Worm (Caenorhabditis elegans) whole organism, young adult: ENCODE results near the gene T22F3.10.

Experiments
- B0019.2 ChIP-seq: fragments of 200-800 bp; sonication (Bioruptor generic); conservative IDR thresholded peaks from 2 replicates; pipeline ENCODE4 v1.3.6; 2022; ENCODE audit warnings: missing genetic modification reagents, missing genetic modification characterization, missing compliant biosample characterization
- C06A6.2 ChIP-seq: fragments of 200-800 bp; sonication (Bioruptor generic); conservative IDR thresholded peaks from 2 replicates; pipeline ENCODE4 v1.3.6; 2022; ENCODE audit warnings: missing genetic modification characterization, missing compliant biosample characterization
- C17E4.6 ChIP-seq: fragments of 200-800 bp; sonication (Bioruptor generic); IDR thresholded peaks from 2 replicates; pipeline ENCODE4 v1.3.6; 2022; ENCODE audit warnings: missing genetic modification reagents, missing genetic modification characterization, missing compliant biosample characterization
- F10E7.11 ChIP-seq: sonication (generic microtip); optimal IDR thresholded peaks from 2 replicates; lab custom pipeline; 2017; ENCODE audit warnings: mild to moderate bottlenecking, missing genetic modification characterization, moderate library complexity, missing compliant biosample characterization
- F23B12.7 ChIP-seq: sonication (generic microtip); optimal IDR thresholded peaks from 2 replicates; lab custom pipeline; 2017; ENCODE audit warnings: missing genetic modification characterization, mild to moderate bottlenecking, missing compliant biosample characterization, antibody characterized with exemption, moderate library complexity; ENCODE audit not compliant: insufficient read depth
- F49E8.2 ChIP-seq: sonication (generic microtip); optimal IDR thresholded peaks from 3 replicates; lab custom pipeline; 2017; ENCODE audit warnings: missing genetic modification characterization, mild to moderate bottlenecking, missing compliant biosample characterization, antibody characterized with exemption, moderate library complexity; ENCODE audit not compliant: insufficient read depth
- K11D2.4 ChIP-seq: fragments of 200-800 bp; sonication (Bioruptor generic); IDR thresholded peaks from 2 replicates; pipeline ENCODE4 v1.3.6; 2022; ENCODE audit warnings: missing genetic modification reagents, missing genetic modification characterization, missing compliant biosample characterization
- K12H6.12 ChIP-seq: fragments of 200-800 bp; sonication (Bioruptor generic); optimal IDR thresholded peaks from 2 replicates; lab custom pipeline; 2018; ENCODE audit warnings: mild to moderate bottlenecking, missing genetic modification characterization, missing compliant biosample characterization
- T07F8.4 ChIP-seq: sonication (generic microtip); optimal IDR thresholded peaks from 2 replicates; lab custom pipeline; 2016; ENCODE audit warnings: mild to moderate bottlenecking, missing genetic modification characterization, moderate library complexity, missing compliant biosample characterization
- ZK185.1 ChIP-seq: sonication (generic microtip); optimal IDR thresholded peaks from 2 replicates; lab custom pipeline; 2016; ENCODE audit warnings: mild to moderate bottlenecking, missing genetic modification characterization, missing compliant biosample characterization; ENCODE audit not compliant: poor library complexity, severe bottlenecking
- aptf-3 ChIP-seq: fragments of 200-800 bp; sonication (Bioruptor generic); IDR thresholded peaks from 2 replicates; pipeline ENCODE4 v1.3.6; 2022; ENCODE audit warnings: missing genetic modification characterization, missing compliant biosample characterization
- atf-7 ChIP-seq: sonication (generic microtip); optimal IDR thresholded peaks from 2 replicates; lab custom pipeline; 2017; ENCODE audit warnings: mild to moderate bottlenecking, missing genetic modification characterization, missing compliant biosample characterization
- bed-2 ChIP-seq: fragments of 200-800 bp; sonication (Bioruptor generic); IDR thresholded peaks from 2 replicates; pipeline ENCODE4 v1.3.6; 2022; ENCODE audit warnings: missing genetic modification reagents, missing genetic modification characterization, missing compliant biosample characterization
- ceh-100 ChIP-seq: fragments of 200-800 bp; sonication (Bioruptor generic); IDR thresholded peaks from 2 replicates; pipeline ENCODE4 v1.3.6; 2022; ENCODE audit warnings: missing genetic modification reagents, missing genetic modification characterization, missing compliant biosample characterization
- ceh-40 ChIP-seq: fragments of 200-800 bp; sonication (Bioruptor generic); IDR thresholded peaks from 2 replicates; pipeline ENCODE4 v1.3.6; 2022; ENCODE audit warnings: missing genetic modification characterization, missing compliant biosample characterization
- ceh-91 ChIP-seq: fragments of 200-800 bp; sonication (Bioruptor generic); IDR thresholded peaks from 2 replicates; pipeline ENCODE4 v1.3.6; 2022; ENCODE audit warnings: missing genetic modification reagents, missing genetic modification characterization, missing compliant biosample characterization
- die-1 ChIP-seq: sonication (generic microtip); optimal IDR thresholded peaks from 2 replicates; lab custom pipeline; 2016; ENCODE audit warnings: missing genotype, mild to moderate bottlenecking, missing genetic modification characterization, missing compliant biosample characterization
- dox-1 ChIP-seq: fragments of 200-800 bp; sonication (Bioruptor generic); IDR thresholded peaks from 2 replicates; pipeline ENCODE4 v1.3.6; 2022; ENCODE audit warnings: missing genetic modification reagents, missing genetic modification characterization, missing compliant biosample characterization
- efl-1 ChIP-seq: fragments of 150-350 bp; optimal IDR thresholded peaks from 2 replicates; lab custom pipeline; 2014; ENCODE audit warnings: missing biosample characterization, missing genetic modification reagents, missing genetic modification characterization
- ets-4 ChIP-seq: fragments of 200-800 bp; sonication (Bioruptor generic); optimal IDR thresholded peaks from 2 replicates; lab custom pipeline; 2018; ENCODE audit warnings: mild to moderate bottlenecking, missing genetic modification characterization, missing compliant biosample characterization
- gei-17 ChIP-seq: fragments of 200-800 bp; sonication (Bioruptor generic); optimal IDR thresholded peaks from 2 replicates; lab custom pipeline; 2018; ENCODE audit warnings: mild to moderate bottlenecking, missing genetic modification characterization, missing compliant biosample characterization
- hmg-1.2 ChIP-seq: fragments of 200-800 bp; sonication (Bioruptor generic); IDR thresholded peaks from 2 replicates; pipeline ENCODE4 v1.3.6; 2022; ENCODE audit warnings: missing genetic modification reagents, missing genetic modification characterization, missing compliant biosample characterization
- lag-1 ChIP-seq: fragments of 200-800 bp; sonication (Bioruptor generic); IDR thresholded peaks from 2 replicates; pipeline ENCODE4 v1.3.6; 2022; ENCODE audit warnings: missing genetic modification reagents, missing genetic modification characterization, missing compliant biosample characterization
- lin-35 ChIP-seq, 3 experiments: fragments of 150-350 bp in 2 of 3; sonication (generic microtip) in 1 of 3; optimal IDR thresholded peaks; 2 replicates each; lab custom pipeline; 2014 to 2018; ENCODE audit warnings: missing biosample characterization in 3 of 3, missing genetic modification characterization in 3 of 3, missing genetic modification reagents in 3 of 3
- lsl-1 ChIP-seq: fragments of 200-800 bp; sonication (Bioruptor generic); optimal IDR thresholded peaks from 2 replicates; lab custom pipeline; 2018; ENCODE audit warnings: mild to moderate bottlenecking, missing genetic modification characterization, moderate library complexity, missing compliant biosample characterization
- mes-4 ChIP-seq: sonication (generic microtip); optimal IDR thresholded peaks from 2 replicates; lab custom pipeline; 2016; ENCODE audit warnings: missing genotype, missing genetic modification characterization, missing compliant biosample characterization
- mxl-1 ChIP-seq: sonication (generic microtip); optimal IDR thresholded peaks from 2 replicates; lab custom pipeline; 2016; ENCODE audit warnings: missing genetic modification characterization, missing compliant biosample characterization
- nfya-1 ChIP-seq: sonication (generic microtip); optimal IDR thresholded peaks from 2 replicates; lab custom pipeline; 2017; ENCODE audit warnings: antibody characterized with exemption, missing compliant biosample characterization, missing genetic modification characterization, borderline replicate concordance; ENCODE audit not compliant: insufficient read depth
- nfya-2 ChIP-seq: fragments of 200-800 bp; sonication (Bioruptor generic); IDR thresholded peaks from 2 replicates; pipeline ENCODE4 v1.3.6; 2022; ENCODE audit warnings: missing genetic modification reagents, missing genetic modification characterization, missing compliant biosample characterization
- nhr-120 ChIP-seq: fragments of 200-800 bp; sonication (Bioruptor generic); IDR thresholded peaks from 2 replicates; pipeline ENCODE4 v1.3.6; 2022; ENCODE audit warnings: missing genetic modification characterization, missing compliant biosample characterization
- snpc-1.3 ChIP-seq: sonication (generic microtip); optimal IDR thresholded peaks from 2 replicates; lab custom pipeline; 2017; ENCODE audit warnings: missing genetic modification characterization, mild to moderate bottlenecking, missing compliant biosample characterization, antibody characterized with exemption, moderate library complexity, missing genotype, missing genetic modification reagents; ENCODE audit not compliant: insufficient read depth
- tbx-9 ChIP-seq: sonication (generic microtip); optimal IDR thresholded peaks from 2 replicates; lab custom pipeline; 2016; ENCODE audit warnings: borderline replicate concordance, missing genetic modification characterization, inconsistent platforms, missing compliant biosample characterization
- unc-130 ChIP-seq: sonication (generic microtip); optimal IDR thresholded peaks from 2 replicates; lab custom pipeline; 2016; ENCODE audit warnings: missing genetic modification reagents, missing genetic modification characterization, missing compliant biosample characterization
- unc-62 ChIP-seq: fragments of 150-350 bp; optimal IDR thresholded peaks from 2 replicates; lab custom pipeline; 2014; ENCODE audit warnings: missing biosample characterization, missing genetic modification reagents, missing genetic modification characterization
- ztf-22 ChIP-seq: fragments of 200-800 bp; sonication (Bioruptor generic); optimal IDR thresholded peaks from 2 replicates; lab custom pipeline; 2018; ENCODE audit warnings: mild to moderate bottlenecking, missing genetic modification characterization, moderate library complexity, missing compliant biosample characterization
- ztf-25 ChIP-seq: fragments of 200-800 bp; sonication (Bioruptor generic); IDR thresholded peaks from 2 replicates; pipeline ENCODE4 v1.3.6; 2022; ENCODE audit warnings: missing genetic modification reagents, missing genetic modification characterization, missing compliant biosample characterization

T22F3.10 gene

ce11 chrV:3611654-3612053 is at the start of gene T22F3.10:
Gene T22F3.10, minus strand, starts transcription at chrV:3611754.
- TF ChIP-seq ceh-40 (GFP tag; lab: Robert Waterston, UW), result no peak
- TF ChIP-seq B0019.2 (GFP tag; lab: Robert Waterston, UW), result no peak
- TF ChIP-seq lag-1 (GFP tag; lab: Robert Waterston, UW), result no peak
- TF ChIP-seq bed-2 (GFP tag; lab: Robert Waterston, UW), result no peak
- TF ChIP-seq hmg-1.2 (GFP tag; lab: Robert Waterston, UW), result no peak
- no peak for TF ChIP-seq gei-17 (GFP tag; lab: Kevin White, UChicago)
- TF ChIP-seq F49E8.2, result no peak
- TF ChIP-seq lsl-1 (GFP tag; lab: Kevin White, UChicago), result no peak
- no peak for TF ChIP-seq nfya-2 (GFP tag; lab: Robert Waterston, UW)
- no peak for TF ChIP-seq ZK185.1 (tag; lab: Kevin White, UChicago)
- no peak for TF ChIP-seq mes-4 (tag; lab: Kevin White, UChicago)
- no peak for TF ChIP-seq ceh-100 (GFP tag; lab: Robert Waterston, UW)

- TF ChIP-seq aptf-3 (GFP tag; lab: Robert Waterston, UW), result no peak
- no peak for TF ChIP-seq ceh-91 (GFP tag; lab: Robert Waterston, UW)
- no peak for TF ChIP-seq F23B12.7 (tag; lab: Kevin White, UChicago)
- TF ChIP-seq die-1 (tag; lab: Kevin White, UChicago), result no peak
- TF ChIP-seq bed-2 (GFP tag; lab: Robert Waterston, UW), result no peak
- no peak for TF ChIP-seq unc-62 (GFP tag; lab: Kevin White, UChicago)
- no peak for TF ChIP-seq mxl-1 (tag; lab: Kevin White, UChicago)
- TF ChIP-seq snpc-1.3, result no peak
- no peak for TF ChIP-seq T07F8.4 (tag; lab: Kevin White, UChicago)
- TF ChIP-seq F49E8.2, result no peak
- no peak for TF ChIP-seq dox-1 (GFP tag; lab: Robert Waterston, UW)
- TF ChIP-seq nhr-120 (GFP tag; lab: Robert Waterston, UW), result no peak
- TF ChIP-seq ztf-22 (GFP tag; lab: Kevin White, UChicago), result no peak
- TF ChIP-seq tbx-9 (tag; lab: Kevin White, UChicago), result no peak
- no peak for TF ChIP-seq F10E7.11 (tag; lab: Kevin White, UChicago)
- TF ChIP-seq lag-1 (GFP tag; lab: Robert Waterston, UW), result no peak
- no peak for TF ChIP-seq ztf-25 (GFP tag; lab: Robert Waterston, UW)
- TF ChIP-seq nfya-1 (tag; lab: Kevin White, UChicago), result no peak
Measured at ce11 chrV:3659472-3659871, 47.9 kb upstream of the T22F3.10 start, which contains the start of gene acr-23. Gene acr-23, minus strand, starts transcription at chrV:3659572.

- TF ChIP-seq ets-4 (GFP tag; lab: Kevin White, UChicago) (no peak), F23B12.7 (tag; lab: Kevin White, UChicago) (no peak), lin-35 (GFP tag; optimal IDR thresholded peaks at IDR 0.05; lab: Kevin White, UChicago) (no peak), atf-7 (tag; lab: Kevin White, UChicago) (no peak), C17E4.6 (no peak), mes-4 (tag; lab: Kevin White, UChicago) (no peak), K11D2.4 (GFP tag; lab: Robert Waterston, UW) (no peak), K12H6.12 (tag; lab: Kevin White, UChicago) (no peak), C06A6.2 (GFP tag; lab: Robert Waterston, UW) (no peak), unc-130 (no peak), efl-1 (GFP tag; lab: Kevin White, UChicago) (no peak)
Measured at ce11 chrV:3649473-3649872, 37.9 kb upstream of the T22F3.10 start, which contains the start of gene str-114. Gene str-114, plus strand, starts transcription at chrV:3649773.
